Worm (Caenorhabditis elegans) whole organism, mixed stage, embryonic: ENCODE data around the gene F35D11.4.

Experiments
- M03D4.4 ChIP-seq: sonication (generic microtip); optimal IDR thresholded peaks from 2 replicates; lab custom pipeline; 2017; ENCODE audit warnings: mild to moderate bottlenecking, missing genetic modification characterization, missing compliant biosample characterization
- bed-3 ChIP-seq: fragments of 200-800 bp; sonication (Bioruptor generic); optimal IDR thresholded peaks from 3 replicates; lab custom pipeline; 2018; ENCODE audit warnings: mild to moderate bottlenecking, missing genetic modification characterization, moderate library complexity, missing compliant biosample characterization
- blmp-1 ChIP-seq: fragments of 150-350 bp; optimal IDR thresholded peaks from 2 replicates; lab custom pipeline; 2014; ENCODE audit warnings: missing biosample characterization, missing genetic modification characterization
- ceh-39 ChIP-seq: fragments of 150-350 bp; optimal IDR thresholded peaks from 2 replicates; lab custom pipeline; 2014; ENCODE audit warnings: missing biosample characterization, missing genetic modification characterization
- ceh-43 ChIP-seq: fragments of 200-800 bp; sonication (Bioruptor generic); optimal IDR thresholded peaks from 2 replicates; lab custom pipeline; 2018; ENCODE audit warnings: mild to moderate bottlenecking, missing genetic modification characterization, moderate library complexity, missing compliant biosample characterization
- ceh-83 ChIP-seq: fragments of 200-800 bp; sonication (Bioruptor generic); optimal IDR thresholded peaks from 2 replicates; lab custom pipeline; 2018; ENCODE audit warnings: mild to moderate bottlenecking, missing genetic modification characterization, missing compliant biosample characterization
- ces-1 ChIP-seq: fragments of 150-350 bp; optimal IDR thresholded peaks from 2 replicates; lab custom pipeline; 2014; ENCODE audit warnings: missing biosample characterization, missing genetic modification reagents, missing genetic modification characterization
- cnd-1 ChIP-seq: fragments of 200-800 bp; sonication (Bioruptor generic); optimal IDR thresholded peaks from 2 replicates; lab custom pipeline; 2018; ENCODE audit warnings: mild to moderate bottlenecking, missing genetic modification characterization, missing compliant biosample characterization
- drap-1 ChIP-seq: fragments of 200-800 bp; sonication (Bioruptor generic); optimal IDR thresholded peaks from 3 replicates; lab custom pipeline; 2018; ENCODE audit warnings: mild to moderate bottlenecking, missing genetic modification characterization, missing compliant biosample characterization
- elt-1 ChIP-seq: sonication (generic microtip); optimal IDR thresholded peaks from 2 replicates; lab custom pipeline; 2017; ENCODE audit warnings: missing genetic modification characterization, mild to moderate bottlenecking, missing compliant biosample characterization, antibody characterized with exemption, moderate library complexity, borderline replicate concordance; ENCODE audit not compliant: insufficient read depth
- elt-3 ChIP-seq: fragments of 150-350 bp; optimal IDR thresholded peaks from 2 replicates; lab custom pipeline; 2014; ENCODE audit warnings: missing biosample characterization, missing genetic modification characterization
- flh-1 ChIP-seq: fragments of 200-800 bp; sonication (Bioruptor generic); optimal IDR thresholded peaks from 2 replicates; lab custom pipeline; 2018; ENCODE audit warnings: mild to moderate bottlenecking, missing genetic modification characterization, moderate library complexity, missing compliant biosample characterization
- ham-2 ChIP-seq: fragments of 200-800 bp; sonication (Bioruptor generic); optimal IDR thresholded peaks from 2 replicates; lab custom pipeline; 2018; ENCODE audit warnings: mild to moderate bottlenecking, missing genetic modification characterization, missing compliant biosample characterization
- hlh-1 ChIP-seq: fragments of 150-350 bp; optimal IDR thresholded peaks from 2 replicates; lab custom pipeline; 2014; ENCODE audit warnings: missing biosample characterization, missing genetic modification reagents, missing genetic modification characterization
- lin-13 ChIP-seq: fragments of 150-350 bp; optimal IDR thresholded peaks from 2 replicates; lab custom pipeline; 2014; ENCODE audit warnings: missing biosample characterization, missing genetic modification characterization
- lin-32 ChIP-seq: fragments of 200-800 bp; sonication (Bioruptor generic); optimal IDR thresholded peaks from 2 replicates; lab custom pipeline; 2018; ENCODE audit warnings: mild to moderate bottlenecking, missing genetic modification characterization, missing compliant biosample characterization
- lsy-2 ChIP-seq: fragments of 150-350 bp; optimal IDR thresholded peaks from 2 replicates; lab custom pipeline; 2014; ENCODE audit warnings: missing biosample characterization, missing genetic modification characterization
- mab-5 ChIP-seq: fragments of 150-350 bp; optimal IDR thresholded peaks from 2 replicates; lab custom pipeline; 2014; ENCODE audit warnings: missing biosample characterization, missing genetic modification characterization
- mep-1 ChIP-seq: fragments of 150-350 bp; optimal IDR thresholded peaks from 2 replicates; lab custom pipeline; 2017; ENCODE audit warnings: missing biosample characterization, missing genetic modification reagents, missing genetic modification characterization, inconsistent platforms
- mls-2 ChIP-seq: sonication (generic microtip); optimal IDR thresholded peaks from 2 replicates; lab custom pipeline; 2016; ENCODE audit warnings: mild to moderate bottlenecking, missing genetic modification characterization, moderate library complexity, missing compliant biosample characterization
- nhr-12 ChIP-seq: fragments of 150-350 bp; optimal IDR thresholded peaks from 2 replicates; lab custom pipeline; 2014; ENCODE audit warnings: missing biosample characterization, missing genetic modification characterization
- nhr-2 ChIP-seq: fragments of 150-350 bp; optimal IDR thresholded peaks from 2 replicates; lab custom pipeline; 2014; ENCODE audit warnings: missing biosample characterization, missing genetic modification characterization
- nhr-28 ChIP-seq: fragments of 150-350 bp; optimal IDR thresholded peaks from 2 replicates; lab custom pipeline; 2014; ENCODE audit warnings: missing biosample characterization, missing genetic modification characterization
- nhr-76 ChIP-seq: sonication (generic microtip); optimal IDR thresholded peaks from 2 replicates; lab custom pipeline; 2017; ENCODE audit warnings: missing biosample characterization, missing genetic modification characterization
- pha-4 ChIP-seq: fragments of 150-350 bp; optimal IDR thresholded peaks from 2 replicates; lab custom pipeline; 2018; ENCODE audit warnings: missing biosample characterization, missing genetic modification reagents, missing genetic modification characterization
- sem-2 ChIP-seq: fragments of 200-800 bp; sonication (Bioruptor generic); optimal IDR thresholded peaks from 2 replicates; lab custom pipeline; 2018; ENCODE audit warnings: mild to moderate bottlenecking, missing genetic modification characterization, missing compliant biosample characterization
- tbx-8 ChIP-seq: fragments of 200-800 bp; sonication (Bioruptor generic); optimal IDR thresholded peaks from 2 replicates; lab custom pipeline; 2018; ENCODE audit warnings: mild to moderate bottlenecking, missing genetic modification characterization, moderate library complexity, missing compliant biosample characterization
- unc-120 ChIP-seq: sonication (generic microtip); optimal IDR thresholded peaks from 2 replicates; lab custom pipeline; 2017; ENCODE audit warnings: missing genetic modification characterization, missing compliant biosample characterization; ENCODE audit not compliant: poor library complexity, severe bottlenecking
- unc-39 ChIP-seq: fragments of 150-350 bp; optimal IDR thresholded peaks from 2 replicates; lab custom pipeline; 2014; ENCODE audit warnings: missing biosample characterization, missing genetic modification characterization
- unc-62 ChIP-seq: fragments of 150-350 bp; optimal IDR thresholded peaks from 2 replicates; lab custom pipeline; 2014; ENCODE audit warnings: missing biosample characterization, missing genetic modification reagents, missing genetic modification characterization
- zip-8 ChIP-seq: fragments of 150-350 bp; optimal IDR thresholded peaks from 2 replicates; lab custom pipeline; 2014; ENCODE audit warnings: missing biosample characterization, missing genetic modification characterization
- ztf-11 ChIP-seq: fragments of 150-350 bp; optimal IDR thresholded peaks from 2 replicates; lab custom pipeline; 2014; ENCODE audit warnings: missing biosample characterization, missing genetic modification characterization

Gene F35D11.4

ce11 chrII:4626606-4627005, 23.4 kb downstream of the F35D11.4 start, which contains the start of gene F35D11.1:
F35D11.1 (plus strand) TSS chrII:4626906.
- TF ChIP-seq ceh-39 (tag; lab: Kevin White, UChicago) (no peak), unc-62 (GFP tag; lab: Kevin White, UChicago) (no peak), unc-39 (tag; lab: Kevin White, UChicago) (no peak), bed-3 (GFP tag; lab: Kevin White, UChicago) (no peak), nhr-12 (tag; lab: Kevin White, UChicago) (no peak), unc-120 (tag; lab: Kevin White, UChicago) (no peak), zip-8 (tag; lab: Kevin White, UChicago) (no peak), ztf-11 (tag; lab: Kevin White, UChicago) (no peak), M03D4.4 (tag; lab: Kevin White, UChicago) (no peak), ceh-83 (GFP tag; lab: Kevin White, UChicago) (no peak), ceh-43 (GFP tag; lab: Kevin White, UChicago) (no peak), tbx-8 (GFP tag; lab: Kevin White, UChicago) (no peak), ces-1 (GFP tag; lab: Kevin White, UChicago) (no peak), mls-2 (tag; lab: Kevin White, UChicago) (no peak), elt-1 (tag; lab: Kevin White, UChicago) (no peak)

ce11 chrII:4631479-4631878, 28.3 kb downstream of the F35D11.4 start:
- TF ChIP-seq ceh-39 (tag; lab: Kevin White, UChicago), result no peak
- no peak for TF ChIP-seq nhr-12 (tag; lab: Kevin White, UChicago)
- no peak for TF ChIP-seq blmp-1 (tag; lab: Kevin White, UChicago)
- TF ChIP-seq mab-5 (tag; lab: Kevin White, UChicago), result no peak
- no peak for TF ChIP-seq cnd-1 (tag; lab: Kevin White, UChicago)
- no peak for TF ChIP-seq nhr-2 (tag; lab: Kevin White, UChicago)
- no peak for TF ChIP-seq unc-120 (tag; lab: Kevin White, UChicago)
- TF ChIP-seq sem-2 (GFP tag; lab: Kevin White, UChicago), result no peak
- TF ChIP-seq ceh-43 (GFP tag; lab: Kevin White, UChicago), result no peak
- TF ChIP-seq flh-1 (GFP tag; lab: Kevin White, UChicago), result no peak
- TF ChIP-seq zip-8 (tag; lab: Kevin White, UChicago), result no peak
- no peak for TF ChIP-seq pha-4 (tag; lab: Kevin White, UChicago)
- no peak for TF ChIP-seq M03D4.4 (tag; lab: Kevin White, UChicago)
- no peak for TF ChIP-seq hlh-1 (tag; lab: Kevin White, UChicago)
- no peak for TF ChIP-seq mep-1 (tag; lab: Kevin White, UChicago)
- TF ChIP-seq ham-2 (GFP tag; lab: Kevin White, UChicago), result no peak
- no peak for TF ChIP-seq elt-3 (tag; lab: Kevin White, UChicago)
- TF ChIP-seq ceh-83 (GFP tag; lab: Kevin White, UChicago), result no peak
- no peak for TF ChIP-seq mls-2 (tag; lab: Kevin White, UChicago)
- no peak for TF ChIP-seq ztf-11 (tag; lab: Kevin White, UChicago)

- no peak for TF ChIP-seq hlh-1 (tag; lab: Kevin White, UChicago)
- no peak for TF ChIP-seq sem-2 (GFP tag; lab: Kevin White, UChicago)
- TF ChIP-seq ceh-83 (GFP tag; lab: Kevin White, UChicago), result no peak
- TF ChIP-seq zip-8 (tag; lab: Kevin White, UChicago), result no peak
- no peak for TF ChIP-seq lin-13 (tag; lab: Kevin White, UChicago)
- TF ChIP-seq lin-32, result no peak
- no peak for TF ChIP-seq unc-39 (tag; lab: Kevin White, UChicago)
- TF ChIP-seq nhr-2 (tag; lab: Kevin White, UChicago), result no peak
- no peak for TF ChIP-seq mep-1 (tag; lab: Kevin White, UChicago)
- no peak for TF ChIP-seq flh-1 (GFP tag; lab: Kevin White, UChicago)
- no peak for TF ChIP-seq nhr-76
- TF ChIP-seq, all 35 proteins: peak for 0
Measured at ce11 chrII:4638241-4638640, 35.0 kb downstream of the F35D11.4 start, which contains the start of gene che-10. che-10 (minus strand) TSS chrII:4638341.

ce11 chrII:4638891-4639290, 35.7 kb downstream of the F35D11.4 start:
- TF ChIP-seq pha-4 (tag; lab: Kevin White, UChicago) (no peak), blmp-1 (tag; lab: Kevin White, UChicago) (no peak), drap-1 (GFP tag; lab: Kevin White, UChicago) (no peak), elt-3 (tag; lab: Kevin White, UChicago) (no peak), lin-13 (tag; lab: Kevin White, UChicago) (no peak), ceh-83 (GFP tag; lab: Kevin White, UChicago) (no peak), mab-5 (tag; lab: Kevin White, UChicago) (no peak), M03D4.4 (tag; lab: Kevin White, UChicago) (no peak), flh-1 (GFP tag; lab: Kevin White, UChicago) (no peak), elt-1 (tag; lab: Kevin White, UChicago) (no peak), cnd-1 (tag; lab: Kevin White, UChicago) (no peak), nhr-28 (tag; lab: Kevin White, UChicago) (no peak), hlh-1 (tag; lab: Kevin White, UChicago) (no peak), nhr-12 (tag; lab: Kevin White, UChicago) (no peak), unc-62 (GFP tag; lab: Kevin White, UChicago) (no peak), zip-8 (tag; lab: Kevin White, UChicago) (no peak), lsy-2 (tag; lab: Kevin White, UChicago) (no peak), mep-1 (tag; lab: Kevin White, UChicago) (no peak), lin-32 (no peak)
- TF ChIP-seq, all 35 proteins: peak for 0
